Fruit fly (Drosophila melanogaster) Kc167 (cell line): Measurements from ENCODE around the gene CG6415.

Source experiments
- Myc ChIP-seq: fragments of >200 bp; optimal IDR thresholded peaks from 2 replicates; lab custom pipeline; 2017; ENCODE audit warnings: missing external identifiers
- Sin3A ChIP-seq: fragments of >200 bp; optimal IDR thresholded peaks from 2 replicates; lab custom pipeline; 2018; ENCODE audit warnings: missing external identifiers
- h ChIP-seq: fragments of >200 bp; optimal IDR thresholded peaks from 3 replicates; lab custom pipeline; 2018; ENCODE audit warnings: missing external identifiers
- insv ChIP-seq: fragments of >200 bp; optimal IDR thresholded peaks from 3 replicates; lab custom pipeline; 2018; ENCODE audit warnings: missing external identifiers
- psq ChIP-seq: fragments of >200 bp; optimal IDR thresholded peaks from 2 replicates; lab custom pipeline; 2017; ENCODE audit warnings: missing external identifiers
- ttk ChIP-seq: sonication (Bioruptor generic); optimal IDR thresholded peaks from 2 replicates; lab custom pipeline; 2017; ENCODE audit warnings: missing external identifiers

Gene CG6415

DNA sequence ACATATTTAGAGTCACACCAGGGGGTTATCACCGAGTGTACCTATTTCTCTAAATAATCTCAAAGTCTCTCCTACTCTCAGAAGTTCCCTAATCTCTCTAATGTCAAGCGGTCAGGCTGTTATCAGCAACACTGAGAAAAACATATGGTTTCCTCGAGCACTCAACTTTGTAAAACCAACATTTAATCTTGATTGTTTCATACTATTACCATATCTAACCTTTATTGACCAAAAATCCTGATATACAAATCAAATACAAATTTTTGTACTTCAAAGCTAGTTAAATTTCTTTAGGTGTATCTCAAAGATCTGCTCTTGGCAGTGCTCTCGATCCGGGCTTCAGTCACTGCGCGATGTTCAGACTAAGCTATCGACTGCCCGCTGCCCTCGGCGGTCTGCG is at the start of gene CG6415:
Gene CG6415 (plus strand): TSS at position 341 of the 400 bp plus-strand sequence.
- TF ChIP-seq insv (lab: Kevin White, UChicago) (no peak), psq (lab: Kevin White, UChicago) (no peak), Sin3A (lab: Kevin White, UChicago) (no peak), ttk (lab: Kevin White, UChicago) (no peak), Myc (no peak), h (no peak)

- TF ChIP-seq psq (lab: Kevin White, UChicago), result no peak
- TF ChIP-seq Sin3A (lab: Kevin White, UChicago), result no peak
- TF ChIP-seq insv (lab: Kevin White, UChicago), result no peak
- no peak for TF ChIP-seq Myc
- TF ChIP-seq ttk (lab: Kevin White, UChicago), result no peak
- TF ChIP-seq h, result no peak
These were observed 48.9 kb upstream of the CG6415 start for dm6 chr2L:10654520-10654919.

dm6 chr2L:10657981-10658380 is 45.4 kb upstream of the CG6415 start, which contains the start of gene CG45690:
Gene CG45690, plus strand, starts transcription at chr2L:10658281.
- TF ChIP-seq Myc (no peak), ttk (lab: Kevin White, UChicago) (no peak), Sin3A (lab: Kevin White, UChicago) (no peak), insv (lab: Kevin White, UChicago) (no peak), psq (lab: Kevin White, UChicago) (no peak), h (no peak)

DNA sequence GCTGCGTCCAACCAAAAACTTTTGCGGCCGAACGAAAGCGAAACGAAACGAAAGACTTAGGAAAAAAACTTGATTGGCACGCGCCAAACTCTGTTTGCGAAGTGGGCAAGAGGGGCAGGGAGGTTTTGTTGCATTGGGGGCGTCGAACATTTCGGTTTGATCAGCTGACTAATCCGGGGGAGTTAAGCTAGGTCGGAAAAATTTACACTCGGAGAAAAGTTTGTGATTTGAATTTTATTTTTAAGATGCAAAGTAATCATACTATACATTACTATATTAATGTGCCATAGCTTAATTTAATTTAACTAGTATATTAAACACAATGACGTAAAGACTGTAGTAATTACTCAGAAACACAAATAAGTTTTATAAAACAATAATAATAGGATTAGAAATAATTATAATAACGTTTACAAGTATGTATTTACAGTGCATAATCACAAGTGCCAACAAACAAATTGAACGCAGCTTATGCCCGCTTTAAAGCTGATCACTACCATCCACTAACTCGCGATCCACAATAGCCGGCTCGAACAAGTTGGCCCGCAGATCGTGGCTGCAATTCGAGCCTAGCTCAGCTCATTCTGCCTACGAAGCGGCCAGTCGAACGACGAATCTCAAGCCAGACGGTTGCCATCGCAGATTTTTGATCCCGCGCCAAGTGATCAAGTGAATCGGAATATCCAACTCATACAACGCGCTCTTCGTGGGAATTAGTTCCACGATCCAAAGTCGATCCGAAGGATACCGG is 41.8 kb upstream of the CG6415 start, which contains the start of gene CG31871:
Gene CG31871 (plus strand): TSS at position 592 of the 751 bp plus-strand sequence.
- TF ChIP-seq h (no peak), Sin3A (lab: Kevin White, UChicago) (no peak), psq (lab: Kevin White, UChicago) (no peak), insv (lab: Kevin White, UChicago) (no peak)

DNA sequence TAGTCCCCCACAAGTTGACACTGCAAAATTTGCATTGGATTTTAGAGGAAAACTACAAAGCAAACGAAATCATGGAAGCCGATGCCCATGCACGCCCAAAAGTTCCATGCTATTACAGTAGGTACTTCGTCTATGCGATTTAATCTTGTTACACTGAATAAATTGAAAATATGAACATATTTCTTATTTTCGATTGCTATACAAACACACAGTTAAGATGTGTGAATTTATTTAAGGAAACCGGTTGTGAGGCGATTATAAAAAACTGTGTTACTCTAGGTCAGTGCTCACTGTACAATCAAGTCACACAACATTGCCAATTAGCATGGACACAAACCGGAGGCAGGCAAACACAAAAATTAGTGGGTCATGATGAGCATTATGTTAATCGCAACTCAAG is 37.8 kb upstream of the CG6415 start:
- TF ChIP-seq h (no peak), Myc (no peak), psq (lab: Kevin White, UChicago) (no peak), insv (lab: Kevin White, UChicago) (no peak), ttk (lab: Kevin White, UChicago) (no peak), Sin3A (lab: Kevin White, UChicago) (no peak)

DNA sequence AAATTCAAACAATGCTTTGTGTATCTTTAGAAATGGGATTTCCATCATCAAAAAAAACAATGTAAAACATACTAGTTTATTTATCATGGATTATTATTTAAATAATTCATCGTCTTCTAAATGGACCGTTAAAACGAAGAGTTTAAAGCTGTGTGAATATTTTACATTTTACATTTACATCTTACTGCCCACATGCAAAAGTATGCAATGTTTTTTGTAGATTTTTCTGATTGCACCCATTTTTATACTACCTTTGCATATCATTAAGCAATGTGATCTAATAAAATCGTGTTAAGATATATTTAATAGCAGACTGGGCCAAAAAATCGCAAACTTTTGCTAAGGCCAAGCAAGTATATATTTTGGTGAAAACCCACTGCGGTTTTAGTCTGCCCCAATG is 31.9 kb upstream of the CG6415 start:
- no peak for TF ChIP-seq ttk (lab: Kevin White, UChicago)
- no peak for TF ChIP-seq psq (lab: Kevin White, UChicago)

dm6 chr2L:10672989-10673388 is 30.4 kb upstream of the CG6415 start:
- TF ChIP-seq insv (lab: Kevin White, UChicago) (no peak), psq (lab: Kevin White, UChicago) (no peak), Myc (no peak), h (no peak), ttk (lab: Kevin White, UChicago) (no peak), Sin3A (lab: Kevin White, UChicago) (no peak)

DNA sequence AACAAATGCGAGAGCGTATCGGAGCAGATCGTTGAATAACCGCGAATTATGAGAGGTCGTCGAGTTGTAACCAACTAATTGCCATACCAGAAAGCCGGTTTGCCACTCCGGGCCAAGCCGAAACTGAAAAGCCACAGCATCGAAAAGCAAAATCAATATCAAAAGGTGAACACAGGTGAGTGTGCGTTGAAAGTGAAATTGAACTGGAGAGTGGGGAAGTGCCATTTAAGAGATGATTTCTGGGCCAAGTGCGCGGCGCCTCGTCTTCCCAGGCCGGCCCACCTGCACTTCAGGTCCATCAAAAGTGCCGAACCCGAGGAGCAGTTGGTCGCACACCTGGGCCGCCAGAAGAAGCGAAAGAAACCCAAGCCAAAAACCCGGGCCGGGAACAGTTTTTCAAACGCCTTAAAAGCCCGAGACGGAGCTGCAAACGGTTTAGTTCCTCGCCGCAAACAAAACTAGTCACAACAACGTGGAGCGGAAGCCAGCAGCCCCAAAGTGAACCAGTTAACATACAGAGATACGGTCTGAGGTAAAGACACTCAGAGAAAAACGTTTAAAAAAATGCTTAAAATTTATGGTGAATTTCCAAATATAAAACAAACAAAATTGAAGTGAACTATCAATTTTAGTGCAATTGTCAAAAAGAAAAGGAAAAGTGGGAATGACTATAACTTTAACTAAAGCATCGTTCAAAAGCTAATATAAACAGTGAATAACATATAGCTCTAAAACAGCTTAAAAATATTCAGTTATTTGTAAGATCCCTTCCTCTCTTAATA is 26.3 kb upstream of the CG6415 start, which contains the start of gene CG17104:
Gene CG17104 (plus strand): TSS at position 266 of the 782 bp plus-strand sequence.
- TF ChIP-seq h (no peak), insv (lab: Kevin White, UChicago) (no peak), psq (lab: Kevin White, UChicago) (no peak), Sin3A (lab: Kevin White, UChicago) (no peak), Myc (no peak), ttk (lab: Kevin White, UChicago) (no peak)

dm6 chr2L:10677715-10678088 is 25.7 kb upstream of the CG6415 start:
- TF ChIP-seq Myc (no peak), psq (lab: Kevin White, UChicago) (no peak), ttk (lab: Kevin White, UChicago) (no peak)

DNA sequence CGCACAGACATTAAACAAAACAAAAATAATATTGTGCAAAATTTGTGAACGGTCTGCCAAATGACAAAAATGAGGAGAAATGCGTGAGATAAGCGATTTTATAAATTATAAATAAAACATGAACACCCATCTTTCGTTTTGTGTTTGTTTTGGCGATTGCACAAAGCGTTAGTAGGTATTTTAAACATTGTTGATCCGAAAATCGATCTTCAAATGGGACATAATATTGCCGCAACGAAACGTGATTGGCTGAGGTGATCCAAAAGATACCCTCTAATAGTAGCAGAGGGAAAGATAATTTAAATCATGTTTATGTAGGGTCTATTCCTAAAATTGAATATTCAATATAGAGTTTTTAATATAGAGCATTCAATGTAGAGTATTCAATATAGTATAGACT is 23.9 kb upstream of the CG6415 start:
- no peak for TF ChIP-seq insv (lab: Kevin White, UChicago)
- TF ChIP-seq Sin3A (lab: Kevin White, UChicago), result no peak
- no peak for TF ChIP-seq Myc

dm6 chr2L:10680584-10681080 is 22.8 kb upstream of the CG6415 start, which contains the start of gene CG17105:
Gene CG17105, plus strand, starts transcription at chr2L:10681030.
- no peak for TF ChIP-seq h
- no peak for TF ChIP-seq ttk (lab: Kevin White, UChicago)
- no peak for TF ChIP-seq Sin3A (lab: Kevin White, UChicago)
- TF ChIP-seq Myc, result no peak
- no peak for TF ChIP-seq insv (lab: Kevin White, UChicago)
- no peak for TF ChIP-seq psq (lab: Kevin White, UChicago)

- TF ChIP-seq ttk (lab: Kevin White, UChicago), result no peak
- no peak for TF ChIP-seq psq (lab: Kevin White, UChicago)
- no peak for TF ChIP-seq insv (lab: Kevin White, UChicago)
- no peak for TF ChIP-seq Sin3A (lab: Kevin White, UChicago)
- TF ChIP-seq h, result no peak
- no peak for TF ChIP-seq Myc
These were observed 21.8 kb upstream of the CG6415 start, which contains the start of gene CG17107 for dm6 chr2L:10681602-10682001. Gene CG17107, plus strand, starts transcription at chr2L:10681902.
